Fruit fly (Drosophila melanogaster) whole organism, wandering third instar larva: ENCODE measurements around the gene CG31267.

Source experiments
- Abd-B ChIP-seq: fragments of >200 bp; optimal IDR thresholded peaks from 2 replicates; lab custom pipeline; 2017; ENCODE audit warnings: missing biosample characterization, missing genetic modification characterization
- CG9705 ChIP-seq: fragments of 200-800 bp; sonication (Bioruptor generic); optimal IDR thresholded peaks from 2 replicates; lab custom pipeline; 2018; ENCODE audit warnings: missing biosample characterization, mild to moderate bottlenecking, missing genetic modification characterization
- CrebA ChIP-seq: fragments of 200-800 bp; sonication (Bioruptor generic); optimal IDR thresholded peaks from 2 replicates; lab custom pipeline; 2016; ENCODE audit warnings: missing biosample characterization, mild to moderate bottlenecking, missing genetic modification characterization, borderline replicate concordance
- Dfd ChIP-seq: fragments of >200 bp; optimal IDR thresholded peaks from 2 replicates; lab custom pipeline; 2017; ENCODE audit warnings: missing biosample characterization, missing genetic modification characterization
- GATAd ChIP-seq: sonication (Bioruptor generic); optimal IDR thresholded peaks from 2 replicates; lab custom pipeline; 2016; ENCODE audit warnings: missing biosample characterization, missing genetic modification characterization
- HLH106 ChIP-seq: fragments of 200-800 bp; optimal IDR thresholded peaks from 3 replicates; lab custom pipeline; 2019; ENCODE audit warnings: missing biosample characterization, mild to moderate bottlenecking, missing genetic modification characterization, moderate library complexity
- Hnf4 ChIP-seq: fragments of 200-800 bp; sonication (Bioruptor generic); optimal IDR thresholded peaks from 2 replicates; lab custom pipeline; 2016; ENCODE audit warnings: missing biosample characterization, mild to moderate bottlenecking, missing genetic modification characterization
- Hr78 ChIP-seq: fragments of >200 bp; optimal IDR thresholded peaks from 2 replicates; lab custom pipeline; 2017; ENCODE audit warnings: missing biosample characterization, missing genetic modification characterization
- Hr83 ChIP-seq: fragments of 200-300 bp; sonication (Bioruptor generic); optimal IDR thresholded peaks from 2 replicates; lab custom pipeline; 2016; ENCODE audit warnings: missing biosample characterization, mild to moderate bottlenecking, missing genetic modification characterization, moderate library complexity; ENCODE audit not compliant: poor library complexity, severe bottlenecking
- Myc ChIP-seq: fragments of >200 bp; optimal IDR thresholded peaks from 2 replicates; lab custom pipeline; 2017
- N ChIP-seq: fragments of >200 bp; optimal IDR thresholded peaks from 2 replicates; lab custom pipeline; 2018; ENCODE audit warnings: missing biosample characterization, missing external identifiers, missing genetic modification characterization
- Rel ChIP-seq, 2 experiments: fragments of 200-800 bp; sonication (Bioruptor generic) in 1 of 2; optimal IDR thresholded peaks; 2 replicates in 1 of 2; 3 replicates in 1 of 2; lab custom pipeline; 2016 to 2019; ENCODE audit warnings: mild to moderate bottlenecking in 2 of 2, missing biosample characterization in 2 of 2, missing genetic modification characterization in 2 of 2, moderate library complexity in 1 of 2
- Sp1 ChIP-seq: fragments of 200-800 bp; sonication (Bioruptor generic); optimal IDR thresholded peaks from 3 replicates; lab custom pipeline; 2019; ENCODE audit warnings: missing biosample characterization, mild to moderate bottlenecking, missing genetic modification characterization, moderate library complexity
- Vsx2 ChIP-seq: fragments of 200-300, 225-300 bp; sonication (Bioruptor generic); optimal IDR thresholded peaks from 2 replicates; lab custom pipeline; 2018; ENCODE audit warnings: missing biosample characterization, missing genetic modification characterization; ENCODE audit not compliant: partially characterized antibody
- br ChIP-seq: fragments of 200-800 bp; sonication (Bioruptor generic); optimal IDR thresholded peaks from 2 replicates; lab custom pipeline; 2016; ENCODE audit warnings: missing biosample characterization, missing genetic modification characterization
- brk ChIP-seq: fragments of 200-800 bp; sonication (Bioruptor generic); optimal IDR thresholded peaks from 2 replicates; lab custom pipeline; 2016; ENCODE audit warnings: missing biosample characterization, mild to moderate bottlenecking, missing genetic modification characterization
- dmrt93B ChIP-seq: fragments of 200-800 bp; sonication (Bioruptor generic); optimal IDR thresholded peaks from 2 replicates; lab custom pipeline; 2018; ENCODE audit warnings: missing biosample characterization, mild to moderate bottlenecking, missing genetic modification characterization
- dsf ChIP-seq: sonication (Bioruptor generic); optimal IDR thresholded peaks from 2 replicates; lab custom pipeline; 2016; ENCODE audit warnings: missing biosample characterization, missing genetic modification characterization, borderline replicate concordance
- ey ChIP-seq: fragments of 200-800 bp; sonication (Bioruptor generic); optimal IDR thresholded peaks from 2 replicates; lab custom pipeline; 2016; ENCODE audit warnings: missing biosample characterization, missing genetic modification characterization
- fru ChIP-seq: fragments of 200-800 bp; sonication (Bioruptor generic); optimal IDR thresholded peaks from 3 replicates; lab custom pipeline; 2016; ENCODE audit warnings: missing biosample characterization, mild to moderate bottlenecking, missing genetic modification characterization
- h ChIP-seq: fragments of 200-800 bp; sonication (Bioruptor generic); optimal IDR thresholded peaks from 3 replicates; lab custom pipeline; 2016; ENCODE audit warnings: missing biosample characterization, mild to moderate bottlenecking, missing genetic modification characterization
- jim ChIP-seq: fragments of 175-275, 200-325 bp; sonication (Bioruptor generic); optimal IDR thresholded peaks from 2 replicates; lab custom pipeline; 2016; ENCODE audit warnings: missing biosample characterization, mild to moderate bottlenecking, missing genetic modification characterization
- pan ChIP-seq: fragments of >200 bp; optimal IDR thresholded peaks from 2 replicates; lab custom pipeline; 2017
- psq ChIP-seq: fragments of 200-800 bp; sonication (Bioruptor generic); optimal IDR thresholded peaks from 3 replicates; lab custom pipeline; 2017; ENCODE audit warnings: missing biosample characterization, mild to moderate bottlenecking, missing genetic modification characterization, moderate library complexity
- rgr ChIP-seq: fragments of 200-800 bp; sonication (Bioruptor generic); optimal IDR thresholded peaks from 3 replicates; lab custom pipeline; 2016; ENCODE audit warnings: missing biosample characterization, mild to moderate bottlenecking, missing genetic modification characterization
- tai ChIP-seq: sonication (Bioruptor generic); optimal IDR thresholded peaks from 2 replicates; lab custom pipeline; 2016; ENCODE audit warnings: missing biosample characterization, missing genetic modification characterization
- usp ChIP-seq: fragments of >200 bp; optimal IDR thresholded peaks from 2 replicates; lab custom pipeline; 2017; ENCODE audit warnings: missing biosample characterization, missing genetic modification characterization
- woc ChIP-seq: sonication (Bioruptor generic); optimal IDR thresholded peaks from 2 replicates; lab custom pipeline; 2016; ENCODE audit warnings: missing biosample characterization, mild to moderate bottlenecking, missing genetic modification characterization

The CG31267 gene

dm6 chr3R:17127912-17128311 is 6.1 kb upstream of the CG31267 start, which contains the start of gene CG31265:
CG31265 (plus strand) TSS chr3R:17128212.
- TF ChIP-seq Abd-B (GFP tag; lab: Kevin White, UChicago) (no peak), Hr78 (no peak), CG9705 (GFP tag; lab: Kevin White, UChicago) (no peak)

dm6 chr3R:17130326-17130725 is 3.7 kb upstream of the CG31267 start, which contains the start of gene CG17475:
CG17475 (minus strand) TSS chr3R:17130426.
- TF ChIP-seq woc (GFP tag; lab: Kevin White, UChicago) (no peak), Sp1 (no peak), ey (GFP tag; lab: Kevin White, UChicago) (no peak), dsf (GFP tag; lab: Kevin White, UChicago) (no peak), dmrt93B (GFP tag; lab: Kevin White, UChicago) (no peak), Hnf4 (no peak), fru (GFP tag; lab: Kevin White, UChicago) (no peak), Hr83 (GFP tag; lab: Kevin White, UChicago) (no peak)

dm6 chr3R:17132098-17132712 is 1.8 kb upstream of the CG31267 start, which contains the start of the genes CG4053 and CG31266:
CG4053 (minus strand) TSS chr3R:17132198.
CG31266 (plus strand) TSS chr3R:17132662.
- TF ChIP-seq psq (GFP tag; lab: Kevin White, UChicago) (no peak), CrebA (GFP tag; lab: Kevin White, UChicago) (peak; percentile 2)
- TF ChIP-seq, all 38 proteins: peak for 1

dm6 chr3R:17135747-17136146 is 1.8 kb downstream of the CG31267 start, which contains the start of gene CG5246:
CG5246 (plus strand) TSS chr3R:17136111.
- TF ChIP-seq Rel (GFP tag; optimal IDR thresholded peaks at IDR 0.05; lab: Kevin White, UChicago) (no peak), Rel (tag; optimal IDR thresholded peaks at IDR 0.05; lab: Kevin White, UChicago) (peak; percentile 68), GATAd (GFP tag; lab: Kevin White, UChicago) (no peak), Vsx2 (GFP tag; lab: Kevin White, UChicago) (no peak), CG9705 (GFP tag; lab: Kevin White, UChicago) (no peak), rgr (no peak), ey (GFP tag; lab: Kevin White, UChicago) (no peak), h (GFP tag; lab: Kevin White, UChicago) (peak; percentile 49), Myc (lab: Kevin White, UChicago) (no peak)

dm6 chr3R:17137593-17137992 is 3.6 kb downstream of the CG31267 start, which contains the start of gene CG5255:
CG5255 (plus strand) TSS chr3R:17137893.
- no peak for TF ChIP-seq usp (GFP tag; lab: Kevin White, UChicago)
- TF ChIP-seq dmrt93B (GFP tag; lab: Kevin White, UChicago): no peak
- no peak for TF ChIP-seq Sp1
- TF ChIP-seq GATAd (GFP tag; lab: Kevin White, UChicago): no peak
- TF ChIP-seq tai (GFP tag; lab: Kevin White, UChicago): no peak
- no peak for TF ChIP-seq jim (GFP tag; lab: Kevin White, UChicago)
- TF ChIP-seq Vsx2 (GFP tag; lab: Kevin White, UChicago): no peak
- TF ChIP-seq woc (GFP tag; lab: Kevin White, UChicago): no peak
- no peak for TF ChIP-seq Myc (lab: Kevin White, UChicago)
- TF ChIP-seq HLH106 (tag; lab: Kevin White, UChicago): no peak

- no peak for TF ChIP-seq Myc (lab: Kevin White, UChicago)
- TF ChIP-seq pan (lab: Kevin White, UChicago): no peak
- TF ChIP-seq Hr78: no peak
- TF ChIP-seq rgr: no peak
- TF ChIP-seq br (GFP tag; lab: Kevin White, UChicago): no peak
- TF ChIP-seq Dfd: no peak
- TF ChIP-seq brk (GFP tag; lab: Kevin White, UChicago): no peak
- TF ChIP-seq N: no peak
- no peak for TF ChIP-seq woc (GFP tag; lab: Kevin White, UChicago)
Observed at dm6 chr3R:17138699-17139098, 4.7 kb downstream of the CG31267 start, which contains the start of gene CG5265. CG5265 (plus strand) TSS chr3R:17138999.
